Fruit fly (Drosophila melanogaster) S2 (cell line): ENCODE data around the gene Osi12.

Experiments used
- CG8478 ChIP-seq: fragments of >200 bp; optimal IDR thresholded peaks from 2 replicates; lab custom pipeline; 2018
- CTCF ChIP-seq, 2 experiments: fragments of >200 bp; optimal IDR thresholded peaks; 2 replicates each; lab custom pipeline; 2018

dm6 chr3R:6301257-6301839 is 23.0 kb downstream of the Osi12 start, which contains the start of gene Osi15:
- TF ChIP-seq CG8478 (lab: Kevin White, UChicago): no peak
- no peak for TF ChIP-seq CTCF (optimal IDR thresholded peaks at IDR 0.05; lab: Kevin White, UChicago)
